Fruit fly (Drosophila melanogaster): ENCODE results near the gene dos.
A peak's percentile ranks its signal among the peaks of the same experiment; 100 is the strongest.

The dos gene

DNA sequence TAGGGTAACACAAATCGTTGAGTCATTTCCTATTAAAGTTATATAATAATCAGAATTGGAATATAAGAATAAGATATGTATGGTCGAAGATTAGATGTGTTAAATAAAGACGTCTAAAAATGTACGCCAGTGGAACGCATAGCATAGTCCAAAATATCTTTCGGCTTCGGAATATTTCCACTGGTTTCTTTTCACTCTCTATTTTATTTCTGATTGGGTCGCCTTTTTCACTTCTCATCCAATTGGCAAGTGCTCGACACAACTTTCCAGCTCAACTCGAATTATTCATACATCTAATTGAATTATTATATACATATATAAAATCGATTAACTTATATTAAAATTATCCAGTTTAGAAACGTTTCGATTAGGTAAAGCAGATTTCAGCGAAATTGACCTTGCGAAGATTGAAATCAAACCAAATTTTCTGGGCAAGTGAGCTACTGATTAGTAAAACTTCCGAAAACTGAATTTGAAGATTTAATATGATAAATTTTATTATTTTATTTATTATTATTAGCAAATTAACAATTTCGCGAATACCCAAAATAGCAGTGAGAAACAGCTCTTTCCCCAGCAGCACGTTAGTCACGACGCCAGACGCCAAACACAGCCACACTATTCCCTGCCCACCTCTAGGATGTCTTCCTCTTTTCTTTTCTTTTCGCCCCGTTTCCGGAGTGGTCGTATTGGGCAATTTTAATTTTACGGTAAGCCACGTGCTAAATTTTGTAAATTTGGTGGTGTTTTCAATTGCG is 2.2 kb upstream of the dos start, which contains the start of gene RpL8:
Gene RpL8, plus strand, starts transcription at position 653 of the 758 bp plus-strand sequence.
- TF ChIP-seq toe (GFP tag; optimal IDR thresholded peaks at IDR 0.05) (peak; percentile 70), CG7101 (tag; optimal IDR thresholded peaks at IDR 0.05) (peak; percentile 83), CG5204 (GFP tag; optimal IDR thresholded peaks at IDR 0.05) (no peak), ovo (GFP tag; optimal IDR thresholded peaks at IDR 0.05) (peak; percentile 76), tj (GFP tag; optimal IDR thresholded peaks at IDR 0.05) (peak; percentile 78), CG11617 (GFP tag; optimal IDR thresholded peaks at IDR 0.05) (peak; percentile 89), kay (GFP tag; ENCODE audit: borderline replicate concordance) (peak; percentile 67), cnc (optimal IDR thresholded peaks at IDR 0.05) (no peak), bab1 (GFP tag; optimal IDR thresholded peaks at IDR 0.05) (peak; percentile 88), cic (GFP tag; optimal IDR thresholded peaks at IDR 0.05) (peak; percentile 49), CG7045 (GFP tag; optimal IDR thresholded peaks at IDR 0.05) (peak; percentile 80), CG33017 (tag; optimal IDR thresholded peaks at IDR 0.05) (peak; percentile 77), CG14711 (tag; optimal IDR thresholded peaks at IDR 0.05) (peak; percentile 68), Hr96 (GFP tag; optimal IDR thresholded peaks at IDR 0.05) (peak; percentile 88), Mnt (GFP tag; optimal IDR thresholded peaks at IDR 0.05) (peak; percentile 96), Crg-1 (GFP tag; optimal IDR thresholded peaks at IDR 0.05) (peak; percentile 80), CG1620 (GFP tag; optimal IDR thresholded peaks at IDR 0.05) (peak; percentile 89), Clk (GFP tag; optimal IDR thresholded peaks at IDR 0.05) (peak; percentile 49), pad (GFP tag; optimal IDR thresholded peaks at IDR 0.05) (peak; percentile 70), CG12768 (GFP tag; optimal IDR thresholded peaks at IDR 0.05) (peak; percentile 89)

dm6 chr3L:2587562-2587918 is 1.7 kb upstream of the dos start:
- TF ChIP-seq Crg-1 (GFP tag; optimal IDR thresholded peaks at IDR 0.05) = no peak
- TF ChIP-seq Mnt (GFP tag; optimal IDR thresholded peaks at IDR 0.05) = peak; percentile 31

DNA sequence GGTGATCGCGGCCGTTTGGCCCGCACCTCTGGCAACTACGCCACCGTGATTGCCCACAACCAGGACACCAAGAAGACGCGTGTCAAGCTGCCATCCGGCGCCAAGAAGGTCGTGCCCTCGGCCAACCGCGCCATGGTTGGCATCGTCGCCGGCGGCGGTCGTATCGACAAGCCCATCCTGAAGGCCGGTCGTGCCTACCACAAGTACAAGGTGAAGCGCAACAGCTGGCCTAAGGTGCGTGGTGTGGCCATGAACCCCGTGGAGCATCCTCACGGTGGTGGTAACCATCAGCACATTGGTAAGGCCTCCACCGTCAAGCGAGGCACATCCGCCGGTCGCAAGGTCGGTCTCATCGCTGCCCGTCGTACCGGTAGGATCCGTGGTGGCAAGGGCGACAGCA is 908 bp upstream of the dos start:
- TF ChIP-seq kay (GFP tag; ENCODE audit: borderline replicate concordance) = no peak
- no peak for TF ChIP-seq Crg-1 (GFP tag; optimal IDR thresholded peaks at IDR 0.05)
- no peak for TF ChIP-seq CG12768 (GFP tag; optimal IDR thresholded peaks at IDR 0.05)
- TF ChIP-seq Mnt (GFP tag; optimal IDR thresholded peaks at IDR 0.05) = no peak

DNA sequence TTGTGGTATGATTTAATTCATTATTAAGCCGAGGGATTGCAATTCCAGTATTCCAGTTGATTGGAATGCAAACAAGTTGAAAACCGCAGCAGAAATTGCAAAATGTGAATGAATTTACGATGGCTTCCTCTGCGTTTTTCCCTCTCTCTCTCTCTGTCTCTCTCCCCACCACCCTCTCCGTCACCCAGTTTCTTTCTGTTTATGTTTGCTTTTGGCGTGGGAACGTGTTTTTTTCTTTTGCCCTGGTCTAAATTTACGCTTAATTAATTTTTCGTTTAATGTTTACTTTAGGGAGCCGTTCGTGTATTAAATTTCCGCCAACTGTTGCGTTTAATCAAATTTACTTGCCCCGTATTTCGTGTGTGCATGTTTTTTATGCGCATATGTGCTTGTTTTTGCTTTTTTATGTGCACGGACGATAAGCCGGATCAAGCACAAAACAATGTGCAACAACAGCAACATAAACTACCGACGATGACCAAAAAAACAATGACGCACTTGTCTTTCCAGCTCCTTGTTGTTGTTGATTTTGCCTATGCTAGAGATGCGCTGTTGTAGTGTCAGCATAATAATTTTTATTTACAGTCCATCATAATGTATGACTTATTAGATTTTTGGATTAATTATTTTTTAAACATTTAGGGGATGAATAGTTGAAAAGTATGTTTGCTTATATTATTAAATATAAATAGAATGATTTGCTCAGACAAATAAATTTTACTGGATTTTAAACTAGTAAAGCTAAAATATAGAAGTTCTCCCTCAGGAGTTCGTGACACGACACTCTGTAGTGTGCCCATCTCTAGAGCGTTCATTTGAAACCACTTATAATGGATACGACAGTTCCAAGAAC is 923 bp downstream of the dos start:
- TF ChIP-seq CG1620 (GFP tag; optimal IDR thresholded peaks at IDR 0.05) = peak; percentile 25
- no peak for TF ChIP-seq cnc (optimal IDR thresholded peaks at IDR 0.05)
- no peak for TF ChIP-seq CG5204 (GFP tag; optimal IDR thresholded peaks at IDR 0.05)
- no peak for TF ChIP-seq CG33017 (tag; optimal IDR thresholded peaks at IDR 0.05)
- no peak for TF ChIP-seq Hr96 (GFP tag; optimal IDR thresholded peaks at IDR 0.05)
- TF ChIP-seq bab1 (GFP tag; optimal IDR thresholded peaks at IDR 0.05) = peak; percentile 85
- TF ChIP-seq toe (GFP tag; optimal IDR thresholded peaks at IDR 0.05) = no peak
- TF ChIP-seq CG11617 (GFP tag; optimal IDR thresholded peaks at IDR 0.05) = peak; percentile 57
- TF ChIP-seq Mnt (GFP tag; optimal IDR thresholded peaks at IDR 0.05) = no peak
- no peak for TF ChIP-seq CG7045 (GFP tag; optimal IDR thresholded peaks at IDR 0.05)
- TF ChIP-seq Crg-1 (GFP tag; optimal IDR thresholded peaks at IDR 0.05) = peak; percentile 38
- peak; percentile 77 for TF ChIP-seq CG7101 (tag; optimal IDR thresholded peaks at IDR 0.05)
- TF ChIP-seq cic (GFP tag; optimal IDR thresholded peaks at IDR 0.05) = peak; percentile 91
- TF ChIP-seq ovo (GFP tag; optimal IDR thresholded peaks at IDR 0.05) = no peak
- TF ChIP-seq pad (GFP tag; optimal IDR thresholded peaks at IDR 0.05) = peak; percentile 21
- TF ChIP-seq Clk (GFP tag; optimal IDR thresholded peaks at IDR 0.05) = no peak
- TF ChIP-seq CG12768 (GFP tag; optimal IDR thresholded peaks at IDR 0.05) = no peak
- TF ChIP-seq kay (GFP tag; ENCODE audit: borderline replicate concordance) = no peak
- peak; percentile 98 for TF ChIP-seq tj (GFP tag; optimal IDR thresholded peaks at IDR 0.05)
- peak; percentile 59 for TF ChIP-seq CG14711 (tag; optimal IDR thresholded peaks at IDR 0.05)

dm6 chr3L:2590764-2591309 is 1.6 kb downstream of the dos start:
- TF ChIP-seq kay (GFP tag; ENCODE audit: borderline replicate concordance) = peak; percentile 35
- TF ChIP-seq CG7101 (tag; optimal IDR thresholded peaks at IDR 0.05) = no peak
- no peak for TF ChIP-seq CG1620 (GFP tag; optimal IDR thresholded peaks at IDR 0.05)
- TF ChIP-seq cnc (optimal IDR thresholded peaks at IDR 0.05) = no peak
- TF ChIP-seq CG7045 (GFP tag; optimal IDR thresholded peaks at IDR 0.05) = no peak

dm6 chr3L:2595481-2595880 is 6.3 kb downstream of the dos start, which contains the start of gene CG16984:
CG16984 (plus strand) TSS chr3L:2595781.
- no peak for TF ChIP-seq CG5204 (GFP tag; optimal IDR thresholded peaks at IDR 0.05)
- TF ChIP-seq CG12768 (GFP tag; optimal IDR thresholded peaks at IDR 0.05) = no peak
- no peak for TF ChIP-seq CG11617 (GFP tag; optimal IDR thresholded peaks at IDR 0.05)
- TF ChIP-seq CG14711 (tag; optimal IDR thresholded peaks at IDR 0.05) = no peak
- peak; percentile 62 for TF ChIP-seq kay (GFP tag; ENCODE audit: borderline replicate concordance)
